Fruit fly (Drosophila melanogaster): ENCODE results near the gene CG15747.

CG15747 gene

dm6 chrX:13332702-13333243 is 5.3 kb upstream of the CG15747 start (continued):
- TF ChIP-seq org-1 (GFP tag; optimal IDR thresholded peaks at IDR 0.05) (peak; percentile 4), HLH4C (GFP tag; IDR thresholded peaks at IDR 0.05; ENCODE audit: partially characterized antibody) (no peak), prd (optimal IDR thresholded peaks at IDR 0.05) (no peak), prd (GFP tag; IDR thresholded peaks at IDR 0.05) (no peak), da (GFP tag; optimal IDR thresholded peaks at IDR 0.05) (no peak), ham (GFP tag; IDR thresholded peaks at IDR 0.05) (no peak), CG4854 (GFP tag; optimal IDR thresholded peaks at IDR 0.05) (no peak), CG2875 (GFP tag; optimal IDR thresholded peaks at IDR 0.05) (no peak), CG3065 (GFP tag; optimal IDR thresholded peaks at IDR 0.05) (no peak), Max (GFP tag; optimal IDR thresholded peaks at IDR 0.05) (no peak), gfzf (GFP tag; optimal IDR thresholded peaks at IDR 0.05) (no peak), CG4820 (GFP tag; optimal IDR thresholded peaks at IDR 0.05) (no peak), Usf (GFP tag; optimal IDR thresholded peaks at IDR 0.05) (peak; percentile 5), nmo (GFP tag; optimal IDR thresholded peaks at IDR 0.05) (peak; percentile 24), CG6791 (GFP tag; IDR thresholded peaks at IDR 0.05; ENCODE audit: partially characterized antibody) (no peak), slp2 (GFP tag; optimal IDR thresholded peaks at IDR 0.05) (no peak), CG17361 (GFP tag; IDR thresholded peaks at IDR 0.05) (no peak), ATbp (GFP tag; optimal IDR thresholded peaks at IDR 0.05) (no peak), unc-4 (GFP tag; IDR thresholded peaks at IDR 0.05; ENCODE audit: partially characterized antibody) (no peak), CG10959 (GFP tag; IDR thresholded peaks at IDR 0.05) (no peak), CG1792 (GFP tag; optimal IDR thresholded peaks at IDR 0.05) (no peak), gce (GFP tag; IDR thresholded peaks at IDR 0.05) (no peak), caup (GFP tag; optimal IDR thresholded peaks at IDR 0.05; ENCODE audit: severe bottlenecking) (no peak), cas (GFP tag; IDR thresholded peaks at IDR 0.05) (no peak), crc (GFP tag; optimal IDR thresholded peaks at IDR 0.05) (peak; percentile 12), CG10267 (tag; optimal IDR thresholded peaks at IDR 0.05) (no peak), NK7.1 (GFP tag; optimal IDR thresholded peaks at IDR 0.05) (no peak), Sox100B (GFP tag; optimal IDR thresholded peaks at IDR 0.05) (peak; percentile 6), dan (GFP tag; IDR thresholded peaks at IDR 0.05) (no peak), her (GFP tag; optimal IDR thresholded peaks at IDR 0.05) (peak; percentile 49), CG7372 (GFP tag; IDR thresholded peaks at IDR 0.05) (peak; percentile 44; the same call in 1 of the 2 replicates), phol (tag; optimal IDR thresholded peaks at IDR 0.05) (peak; percentile 2), CTCF (GFP tag; optimal IDR thresholded peaks at IDR 0.05) (no peak), dmrt99B (tag; optimal IDR thresholded peaks at IDR 0.05) (no peak), cwo (GFP tag; optimal IDR thresholded peaks at IDR 0.05) (peak; percentile 41), CG18599 (GFP tag; optimal IDR thresholded peaks at IDR 0.05) (peak; percentile 44), CG6272 (GFP tag; IDR thresholded peaks at IDR 0.05) (no peak), dm (GFP tag; optimal IDR thresholded peaks at IDR 0.05) (peak; percentile 31), ERR (GFP tag; optimal IDR thresholded peaks at IDR 0.05) (peak; percentile 46), Lhr (GFP tag; optimal IDR thresholded peaks at IDR 0.05) (no peak), h (optimal IDR thresholded peaks at IDR 0.05) (no peak), BEAF-32 (GFP tag; optimal IDR thresholded peaks at IDR 0.05) (no peak), CG11696 (GFP tag; IDR thresholded peaks at IDR 0.05) (no peak), CG10654 (GFP tag; optimal IDR thresholded peaks at IDR 0.05) (no peak), ftz-f1 (GFP tag; optimal IDR thresholded peaks at IDR 0.05) (no peak), TFAM (GFP tag; optimal IDR thresholded peaks at IDR 0.05) (no peak), CG2889 (GFP tag; IDR thresholded peaks at IDR 0.05) (no peak), CHES-1-like (GFP tag; optimal IDR thresholded peaks at IDR 0.05) (peak; percentile 7), HLH3B (GFP tag; IDR thresholded peaks at IDR 0.05) (no peak), fd96Cb (tag; optimal IDR thresholded peaks at IDR 0.05) (no peak), CG4328 (GFP tag; optimal IDR thresholded peaks at IDR 0.05) (no peak), CG6683 (GFP tag; optimal IDR thresholded peaks at IDR 0.05) (no peak)
